Worm (Caenorhabditis elegans) whole organism, late embryonic: ENCODE results near the gene F15G9.6.

ENCODE experiments used
- C08G9.2 ChIP-seq: sonication (generic microtip); optimal IDR thresholded peaks from 2 replicates; lab custom pipeline; 2016; ENCODE audit warnings: mild to moderate bottlenecking, missing genetic modification characterization, moderate library complexity, missing compliant biosample characterization
- F13H6.1 ChIP-seq: sonication (generic microtip); optimal IDR thresholded peaks from 2 replicates; lab custom pipeline; 2016; ENCODE audit warnings: missing genetic modification characterization, missing compliant biosample characterization
- K02D7.2 ChIP-seq: sonication (generic microtip); optimal IDR thresholded peaks from 2 replicates; lab custom pipeline; 2017; ENCODE audit warnings: mild to moderate bottlenecking, missing genetic modification characterization, missing compliant biosample characterization
- K09A11.1 ChIP-seq: sonication (generic microtip); optimal IDR thresholded peaks from 2 replicates; lab custom pipeline; 2017; ENCODE audit warnings: antibody characterized with exemption, mild to moderate bottlenecking, missing genetic modification characterization, missing compliant biosample characterization; ENCODE audit not compliant: insufficient read depth
- ceh-14 ChIP-seq: sonication (generic microtip); optimal IDR thresholded peaks from 2 replicates; lab custom pipeline; 2016; ENCODE audit warnings: missing genotype, missing genetic modification characterization, missing compliant biosample characterization
- ceh-18 ChIP-seq: sonication (generic microtip); optimal IDR thresholded peaks from 2 replicates; lab custom pipeline; 2016; ENCODE audit warnings: missing genetic modification characterization, missing compliant biosample characterization
- ceh-19 ChIP-seq: fragments of 200-800 bp; sonication (Bioruptor generic); optimal IDR thresholded peaks from 2 replicates; lab custom pipeline; 2018; ENCODE audit warnings: mild to moderate bottlenecking, missing genetic modification characterization, missing compliant biosample characterization
- ceh-2 ChIP-seq: sonication (generic microtip); optimal IDR thresholded peaks from 2 replicates; lab custom pipeline; 2016; ENCODE audit warnings: missing genotype, missing genetic modification characterization, missing compliant biosample characterization
- ceh-30 ChIP-seq: fragments of 150-350 bp; optimal IDR thresholded peaks from 2 replicates; lab custom pipeline; 2014; ENCODE audit warnings: missing biosample characterization, missing genetic modification characterization
- ceh-31 ChIP-seq: sonication (generic microtip); optimal IDR thresholded peaks from 2 replicates; lab custom pipeline; 2016; ENCODE audit warnings: missing genetic modification characterization, missing compliant biosample characterization
- ceh-34 ChIP-seq: sonication (generic microtip); optimal IDR thresholded peaks from 2 replicates; lab custom pipeline; 2016; ENCODE audit warnings: mild to moderate bottlenecking, missing genetic modification characterization, missing compliant biosample characterization
- ceh-48 ChIP-seq: sonication (generic microtip); optimal IDR thresholded peaks from 2 replicates; lab custom pipeline; 2016; ENCODE audit warnings: missing genetic modification characterization, inconsistent platforms, missing compliant biosample characterization
- ceh-6 ChIP-seq: fragments of 200-800 bp; sonication (Bioruptor generic); optimal IDR thresholded peaks from 2 replicates; lab custom pipeline; 2018; ENCODE audit warnings: mild to moderate bottlenecking, missing genetic modification characterization, missing compliant biosample characterization
- ceh-9 ChIP-seq: sonication (generic microtip); optimal IDR thresholded peaks from 2 replicates; lab custom pipeline; 2016; ENCODE audit warnings: mild to moderate bottlenecking, missing genetic modification characterization, inconsistent platforms, missing compliant biosample characterization
- ets-4 ChIP-seq: sonication (generic microtip); optimal IDR thresholded peaks from 2 replicates; lab custom pipeline; 2016; ENCODE audit warnings: missing genetic modification characterization, missing compliant biosample characterization
- eyg-1 ChIP-seq: sonication (generic microtip); optimal IDR thresholded peaks from 2 replicates; lab custom pipeline; 2016; ENCODE audit warnings: missing genotype, missing genetic modification characterization, missing compliant biosample characterization
- fax-1 ChIP-seq: sonication (generic microtip); optimal IDR thresholded peaks from 2 replicates; lab custom pipeline; 2016; ENCODE audit warnings: missing genotype, missing genetic modification characterization, missing compliant biosample characterization
- gmeb-2 ChIP-seq: sonication (generic microtip); optimal IDR thresholded peaks from 2 replicates; lab custom pipeline; 2016; ENCODE audit warnings: missing genetic modification characterization, inconsistent platforms, missing compliant biosample characterization
- hlh-13 ChIP-seq: fragments of 200-800 bp; sonication (Bioruptor generic); optimal IDR thresholded peaks from 2 replicates; lab custom pipeline; 2018; ENCODE audit warnings: mild to moderate bottlenecking, missing genetic modification characterization, missing compliant biosample characterization
- hlh-6 ChIP-seq: sonication (generic microtip); optimal IDR thresholded peaks from 2 replicates; lab custom pipeline; 2016; ENCODE audit warnings: missing genotype, missing genetic modification characterization, missing compliant biosample characterization
- lim-6 ChIP-seq: sonication (generic microtip); optimal IDR thresholded peaks from 2 replicates; lab custom pipeline; 2016; ENCODE audit warnings: missing genetic modification characterization, missing compliant biosample characterization
- lin-11 ChIP-seq: fragments of 200-800 bp; sonication (Bioruptor generic); optimal IDR thresholded peaks from 2 replicates; lab custom pipeline; 2018; ENCODE audit warnings: mild to moderate bottlenecking, missing genetic modification characterization, missing compliant biosample characterization
- madf-2 ChIP-seq: sonication (generic microtip); optimal IDR thresholded peaks from 2 replicates; lab custom pipeline; 2017; ENCODE audit warnings: missing genetic modification characterization, missing compliant biosample characterization
- mec-3 ChIP-seq: sonication (generic microtip); optimal IDR thresholded peaks from 2 replicates; lab custom pipeline; 2016; ENCODE audit warnings: borderline replicate concordance, missing genetic modification characterization, missing compliant biosample characterization
- nfya-1 ChIP-seq: sonication (generic microtip); optimal IDR thresholded peaks from 2 replicates; lab custom pipeline; 2017; ENCODE audit warnings: missing genetic modification characterization, mild to moderate bottlenecking, missing compliant biosample characterization, antibody characterized with exemption, moderate library complexity
- nhr-232 ChIP-seq: sonication (generic microtip); optimal IDR thresholded peaks from 2 replicates; lab custom pipeline; 2016; ENCODE audit warnings: missing genetic modification characterization, missing compliant biosample characterization
- npax-4 ChIP-seq: sonication (generic microtip); optimal IDR thresholded peaks from 2 replicates; lab custom pipeline; 2016; ENCODE audit warnings: missing genetic modification characterization, missing compliant biosample characterization
- odd-2 ChIP-seq: sonication (generic microtip); optimal IDR thresholded peaks from 2 replicates; lab custom pipeline; 2017; ENCODE audit warnings: antibody characterized with exemption, mild to moderate bottlenecking, missing genetic modification characterization, missing compliant biosample characterization
- pag-3 ChIP-seq: sonication (generic microtip); optimal IDR thresholded peaks from 2 replicates; lab custom pipeline; 2016; ENCODE audit warnings: missing compliant biosample characterization, missing genetic modification characterization, borderline replicate concordance
- pat-9 ChIP-seq: fragments of 200-800 bp; sonication (Bioruptor generic); optimal IDR thresholded peaks from 2 replicates; lab custom pipeline; 2018; ENCODE audit warnings: mild to moderate bottlenecking, missing genetic modification characterization, moderate library complexity, missing compliant biosample characterization
- pha-4 ChIP-seq: fragments of 150-350 bp; optimal IDR thresholded peaks from 2 replicates; lab custom pipeline; 2018; ENCODE audit warnings: missing biosample characterization, missing genetic modification reagents, missing genetic modification characterization
- ref-2 ChIP-seq: sonication (generic microtip); optimal IDR thresholded peaks from 2 replicates; lab custom pipeline; 2016; ENCODE audit warnings: missing genetic modification characterization, missing compliant biosample characterization
- rnt-1 ChIP-seq: sonication (generic microtip); optimal IDR thresholded peaks from 2 replicates; lab custom pipeline; 2016; ENCODE audit warnings: missing genetic modification characterization, missing compliant biosample characterization
- sdc-2 ChIP-seq: sonication (generic microtip); optimal IDR thresholded peaks from 2 replicates; lab custom pipeline; 2016; ENCODE audit warnings: missing genotype, missing genetic modification characterization, missing compliant biosample characterization
- syd-9 ChIP-seq: sonication (generic microtip); optimal IDR thresholded peaks from 2 replicates; lab custom pipeline; 2016; ENCODE audit warnings: mild to moderate bottlenecking, missing genetic modification characterization, moderate library complexity, missing compliant biosample characterization
- tbx-2 ChIP-seq: sonication (generic microtip); optimal IDR thresholded peaks from 2 replicates; lab custom pipeline; 2016; ENCODE audit warnings: missing genetic modification characterization, missing compliant biosample characterization
- tbx-7 ChIP-seq: sonication (generic microtip); optimal IDR thresholded peaks from 2 replicates; lab custom pipeline; 2016; ENCODE audit warnings: missing genotype, missing genetic modification characterization, missing compliant biosample characterization
- ttx-3 ChIP-seq: sonication (generic microtip); optimal IDR thresholded peaks from 2 replicates; lab custom pipeline; 2016; ENCODE audit warnings: missing genetic modification reagents, missing genetic modification characterization, missing compliant biosample characterization
- unc-42 ChIP-seq: sonication (generic microtip); optimal IDR thresholded peaks from 2 replicates; lab custom pipeline; 2016; ENCODE audit warnings: missing genotype, missing genetic modification characterization, missing compliant biosample characterization
- unc-55 ChIP-seq: sonication (generic microtip); optimal IDR thresholded peaks from 2 replicates; lab custom pipeline; 2017; ENCODE audit warnings: missing biosample characterization, missing genetic modification reagents, missing genetic modification characterization
- ztf-16 ChIP-seq: sonication (generic microtip); optimal IDR thresholded peaks from 2 replicates; lab custom pipeline; 2017; ENCODE audit warnings: missing genetic modification characterization, missing compliant biosample characterization

The F15G9.6 gene

ce11 chrX:9719070-9719469 is 9.5 kb downstream of the F15G9.6 start:
- TF ChIP-seq ceh-19 (GFP tag; lab: Kevin White, UChicago) (no peak), pha-4 (tag; lab: Kevin White, UChicago) (no peak), mec-3 (tag; lab: Kevin White, UChicago) (no peak), ceh-30 (no peak)

- no peak for TF ChIP-seq ceh-48
- peak; percentile 66 for TF ChIP-seq unc-55 (GFP tag; lab: Kevin White, UChicago)
- peak; percentile 4 for TF ChIP-seq ceh-34 (tag; lab: Kevin White, UChicago)
These were observed 25.9 kb downstream of the F15G9.6 start for ce11 chrX:9735479-9735878.

- peak; percentile 11 for TF ChIP-seq syd-9 (tag; lab: Kevin White, UChicago)
- peak; percentile 35 for TF ChIP-seq ref-2 (tag; lab: Kevin White, UChicago)
- no peak for TF ChIP-seq ceh-9 (tag; lab: Kevin White, UChicago)
- peak; percentile 12 for TF ChIP-seq nfya-1 (tag; lab: Kevin White, UChicago)
- peak; percentile 69 for TF ChIP-seq ceh-18 (tag; lab: Kevin White, UChicago)
- TF ChIP-seq C08G9.2 (tag; lab: Kevin White, UChicago) = peak; percentile 30
- peak; percentile 35 for TF ChIP-seq unc-42 (tag; lab: Kevin White, UChicago)
- TF ChIP-seq ceh-2 (tag; lab: Kevin White, UChicago) = no peak
- peak; percentile 29 for TF ChIP-seq sdc-2 (tag; lab: Kevin White, UChicago)
- TF ChIP-seq ceh-34 (tag; lab: Kevin White, UChicago) = peak; percentile 63
- TF ChIP-seq tbx-2 (tag; lab: Kevin White, UChicago) = peak; percentile 39
- peak; percentile 52 for TF ChIP-seq ceh-31 (tag; lab: Kevin White, UChicago)
- TF ChIP-seq ceh-19 (GFP tag; lab: Kevin White, UChicago) = peak; percentile 50
- no peak for TF ChIP-seq K09A11.1
- TF ChIP-seq hlh-6 (tag; lab: Kevin White, UChicago) = peak; percentile 65
- peak; percentile 0 for TF ChIP-seq F13H6.1 (tag; lab: Kevin White, UChicago)
- TF ChIP-seq unc-55 (GFP tag; lab: Kevin White, UChicago) = peak; percentile 0
- TF ChIP-seq ceh-14 = peak; percentile 45
- TF ChIP-seq ceh-30 = no peak
- TF ChIP-seq, all 69 proteins: peak for 15
These were observed 28.2 kb downstream of the F15G9.6 start, which contains the start of gene F15G9.5 for ce11 chrX:9737730-9738129. F15G9.5 (minus strand) TSS chrX:9737888.

- TF ChIP-seq sdc-2 (tag; lab: Kevin White, UChicago) (no peak), ceh-18 (tag; lab: Kevin White, UChicago) (no peak), pag-3 (tag; lab: Kevin White, UChicago) (no peak), pat-9 (no peak), tbx-2 (tag; lab: Kevin White, UChicago) (no peak)
These were observed 32.5 kb downstream of the F15G9.6 start for ce11 chrX:9742058-9742457.

ce11 chrX:9743513-9743914 is 34.0 kb downstream of the F15G9.6 start:
- TF ChIP-seq fax-1 (tag; lab: Kevin White, UChicago) = peak; percentile 95
- TF ChIP-seq hlh-13 (GFP tag; lab: Kevin White, UChicago) = peak; percentile 76
- peak; percentile 95 for TF ChIP-seq rnt-1 (tag; lab: Kevin White, UChicago)
- TF ChIP-seq lin-11 (tag; lab: Kevin White, UChicago) = peak; percentile 93
- peak; percentile 98 for TF ChIP-seq ztf-16 (tag; lab: Kevin White, UChicago)
- peak; percentile 92 for TF ChIP-seq ceh-9 (tag; lab: Kevin White, UChicago)
- peak; percentile 97 for TF ChIP-seq eyg-1 (tag; lab: Kevin White, UChicago)
- TF ChIP-seq K02D7.2 (tag; lab: Kevin White, UChicago) = peak; percentile 94
- peak; percentile 5 for TF ChIP-seq unc-55 (GFP tag; lab: Kevin White, UChicago)
- TF ChIP-seq npax-4 (tag; lab: Kevin White, UChicago) = peak; percentile 95
- peak; percentile 80 for TF ChIP-seq ets-4
- TF ChIP-seq K09A11.1 = peak; percentile 93
- TF ChIP-seq ceh-14 = peak; percentile 96
- peak; percentile 82 for TF ChIP-seq odd-2 (tag; lab: Kevin White, UChicago)
- TF ChIP-seq ceh-2 (tag; lab: Kevin White, UChicago) = peak; percentile 93
- TF ChIP-seq C08G9.2 (tag; lab: Kevin White, UChicago) = peak; percentile 93
- peak; percentile 86 for TF ChIP-seq mec-3 (tag; lab: Kevin White, UChicago)
- peak; percentile 92 for TF ChIP-seq sdc-2 (tag; lab: Kevin White, UChicago)
- TF ChIP-seq ceh-30 = peak; percentile 73
- peak; percentile 95 for TF ChIP-seq madf-2 (tag; lab: Kevin White, UChicago)
- peak; percentile 95 for TF ChIP-seq tbx-2 (tag; lab: Kevin White, UChicago)
- peak; percentile 98 for TF ChIP-seq gmeb-2 (tag; lab: Kevin White, UChicago)
- TF ChIP-seq unc-42 (tag; lab: Kevin White, UChicago) = peak; percentile 75
- TF ChIP-seq ceh-31 (tag; lab: Kevin White, UChicago) = peak; percentile 89
- TF ChIP-seq lim-6 (tag; lab: Kevin White, UChicago) = peak; percentile 88
- TF ChIP-seq ttx-3 (tag; lab: Kevin White, UChicago) = peak; percentile 95
- TF ChIP-seq ceh-6 (GFP tag; lab: Kevin White, UChicago) = peak; percentile 93
- TF ChIP-seq tbx-7 (tag; lab: Kevin White, UChicago) = peak; percentile 81
- TF ChIP-seq nhr-232 (tag; lab: Kevin White, UChicago) = peak; percentile 95
